Fruit fly (Drosophila melanogaster) whole organism, embryonic: ENCODE measurements around the gene Pfdn2.

Experiments used
- Adf1 ChIP-seq: fragments of 200-800 bp; sonication (Bioruptor generic); IDR thresholded peaks from 2 replicates; pipeline ENCODE4 v1.3.6; 2022; ENCODE audit warnings: missing biosample characterization, missing genetic modification characterization
- Atf6 ChIP-seq: fragments of 200-800 bp; sonication (Bioruptor generic); IDR thresholded peaks from 2 replicates; pipeline ENCODE4 v1.3.6; 2022; ENCODE audit warnings: missing biosample characterization, missing genetic modification characterization
- CG10979 ChIP-seq: fragments of 200-800 bp; sonication (Bioruptor generic); optimal IDR thresholded peaks from 2 replicates; lab custom pipeline; 2018; ENCODE audit warnings: missing biosample characterization, mild to moderate bottlenecking, missing genetic modification characterization, moderate library complexity
- CG1233 ChIP-seq: fragments of 200-800 bp; sonication (Bioruptor generic); optimal IDR thresholded peaks from 4 replicates; lab custom pipeline; 2018; ENCODE audit warnings: missing biosample characterization, mild to moderate bottlenecking, missing genetic modification characterization
- CG12659 ChIP-seq: fragments of 200-800 bp; sonication (Bioruptor generic); optimal IDR thresholded peaks from 3 replicates; lab custom pipeline; 2017; ENCODE audit warnings: mild to moderate bottlenecking, missing biosample characterization, missing genetic modification reagents, missing genetic modification characterization
- CG13123 ChIP-seq: fragments of 200-800 bp; sonication (Bioruptor generic); optimal IDR thresholded peaks from 2 replicates; lab custom pipeline; 2016; ENCODE audit warnings: missing biosample characterization, missing genetic modification characterization
- CG13287 ChIP-seq: fragments of 200-800 bp; sonication (Bioruptor generic); IDR thresholded peaks from 2 replicates; pipeline ENCODE4 v1.3.6; 2022; ENCODE audit warnings: missing biosample characterization, missing genetic modification characterization; ENCODE audit not compliant: partially characterized antibody
- CG16813 ChIP-seq: fragments of 200-800 bp; sonication (Bioruptor generic); IDR thresholded peaks from 3 replicates; pipeline ENCODE4 v1.3.6; 2022; ENCODE audit warnings: missing biosample characterization, missing genetic modification characterization; ENCODE audit not compliant: partially characterized antibody
- CG2889 ChIP-seq: fragments of 200-800 bp; sonication (Bioruptor generic); IDR thresholded peaks from 3 replicates; pipeline ENCODE4 v1.3.6; 2022; ENCODE audit warnings: missing biosample characterization, missing genetic modification characterization
- CG31224 ChIP-seq: fragments of 200-800 bp; sonication (Bioruptor generic); IDR thresholded peaks from 2 replicates; pipeline ENCODE4 v1.3.6; 2022; ENCODE audit warnings: missing biosample characterization, missing genetic modification characterization
- CG3281 ChIP-seq: fragments of 200-800 bp; sonication (Bioruptor generic); optimal IDR thresholded peaks from 3 replicates; lab custom pipeline; 2017; ENCODE audit warnings: missing biosample characterization, mild to moderate bottlenecking, missing genetic modification characterization
- CG42726 ChIP-seq: fragments of 200-800 bp; sonication (Bioruptor generic); IDR thresholded peaks from 2 replicates; pipeline ENCODE4 v1.3.6; 2022; ENCODE audit warnings: missing biosample characterization, missing genetic modification characterization; ENCODE audit not compliant: partially characterized antibody
- CG43689 ChIP-seq: fragments of 200-800 bp; sonication (Bioruptor generic); IDR thresholded peaks from 2 replicates; pipeline ENCODE4 v1.3.6; 2022; ENCODE audit warnings: missing biosample characterization, missing genetic modification characterization
- CG4404 ChIP-seq: fragments of 200-800 bp; sonication (Bioruptor generic); IDR thresholded peaks from 2 replicates; pipeline ENCODE4 v1.3.6; 2022; ENCODE audit warnings: missing biosample characterization, missing genetic modification characterization
- CG5245 ChIP-seq: fragments of 200-800 bp; sonication (Bioruptor generic); optimal IDR thresholded peaks from 3 replicates; lab custom pipeline; 2016; ENCODE audit warnings: missing biosample characterization, missing genetic modification characterization
- CG6854 ChIP-seq: fragments of 200-800 bp; sonication (Bioruptor generic); optimal IDR thresholded peaks from 3 replicates; lab custom pipeline; 2017; ENCODE audit warnings: missing biosample characterization, mild to moderate bottlenecking, missing genetic modification characterization
- CG7745 ChIP-seq: fragments of 200-800 bp; sonication (Bioruptor generic); optimal IDR thresholded peaks from 2 replicates; lab custom pipeline; 2018; ENCODE audit warnings: missing biosample characterization, mild to moderate bottlenecking, missing genetic modification characterization, moderate library complexity
- CG7839 ChIP-seq: fragments of 200-800 bp; sonication (Bioruptor generic); optimal IDR thresholded peaks from 3 replicates; lab custom pipeline; 2018; ENCODE audit warnings: missing biosample characterization, mild to moderate bottlenecking, missing genetic modification characterization, moderate library complexity
- CG7928 ChIP-seq: fragments of 200-800 bp; sonication (Bioruptor generic); optimal IDR thresholded peaks from 2 replicates; lab custom pipeline; 2017; ENCODE audit warnings: missing biosample characterization, mild to moderate bottlenecking, missing genetic modification characterization
- CG9932 ChIP-seq: fragments of 200-800 bp; sonication (Bioruptor generic); IDR thresholded peaks from 2 replicates; pipeline ENCODE4 v1.3.6; 2022; ENCODE audit warnings: missing biosample characterization, missing genetic modification characterization
- E2f2 ChIP-seq: fragments of 200-800 bp; sonication (Bioruptor generic); IDR thresholded peaks from 2 replicates; pipeline ENCODE4 v1.3.6; 2022; ENCODE audit warnings: missing biosample characterization, missing genetic modification characterization
- Ets65A ChIP-seq: fragments of 200-800 bp; sonication (Bioruptor generic); peaks from one replicate; lab custom pipeline; 2016; ENCODE audit warnings: missing biosample characterization, missing genetic modification characterization
- Fer2 ChIP-seq: fragments of 200-800 bp; sonication (Bioruptor generic); optimal IDR thresholded peaks from 2 replicates; lab custom pipeline; 2018; ENCODE audit warnings: missing biosample characterization, mild to moderate bottlenecking, missing genetic modification characterization, moderate library complexity
- HLH54F ChIP-seq: fragments of 200-800 bp; sonication (Bioruptor generic); optimal IDR thresholded peaks from 3 replicates; lab custom pipeline; 2016; ENCODE audit warnings: missing biosample characterization, missing genetic modification characterization
- HmgD ChIP-seq: fragments of 200-800 bp; sonication (Bioruptor generic); optimal IDR thresholded peaks from 3 replicates; lab custom pipeline; 2016; ENCODE audit warnings: missing biosample characterization, missing genetic modification characterization
- HmgZ ChIP-seq: fragments of 200-800 bp; sonication (Bioruptor generic); optimal IDR thresholded peaks from 2 replicates; lab custom pipeline; 2018; ENCODE audit warnings: missing biosample characterization, mild to moderate bottlenecking, missing genetic modification characterization
- Hr39 ChIP-seq: fragments of >200 bp; optimal IDR thresholded peaks from 2 replicates; lab custom pipeline; 2017
- Lim3 ChIP-seq: fragments of 200-800 bp; sonication (Bioruptor generic); IDR thresholded peaks from 2 replicates; pipeline ENCODE4 v1.3.6; 2022; ENCODE audit warnings: missing biosample characterization, missing genetic modification characterization
- Ptx1 ChIP-seq: fragments of 200-800 bp; sonication (Bioruptor generic); IDR thresholded peaks from 2 replicates; pipeline ENCODE4 v1.3.6; 2022; ENCODE audit warnings: missing biosample characterization, missing genetic modification characterization
- Sox102F ChIP-seq: fragments of 200-800 bp; sonication (Bioruptor generic); optimal IDR thresholded peaks from 2 replicates; lab custom pipeline; 2018; ENCODE audit warnings: missing biosample characterization, mild to moderate bottlenecking, missing genetic modification characterization, moderate library complexity
- Xrp1 ChIP-seq: fragments of 200-800 bp; sonication (Bioruptor generic); IDR thresholded peaks from 2 replicates; pipeline ENCODE4 v1.3.6; 2022; ENCODE audit warnings: missing biosample characterization, missing genetic modification characterization
- al ChIP-seq: fragments of 200-800 bp; sonication (Bioruptor generic); IDR thresholded peaks from 2 replicates; pipeline ENCODE4 v1.3.6; 2022; ENCODE audit warnings: missing biosample characterization, missing genetic modification characterization
- bigmax ChIP-seq: fragments of 200-800 bp; sonication (Bioruptor generic); optimal IDR thresholded peaks from 2 replicates; lab custom pipeline; 2018; ENCODE audit warnings: missing biosample characterization, mild to moderate bottlenecking, missing genetic modification characterization
- bowl ChIP-seq: fragments of 200-800 bp; sonication (Bioruptor generic); IDR thresholded peaks from 2 replicates; pipeline ENCODE4 v1.3.6; 2022; ENCODE audit warnings: missing biosample characterization, missing genetic modification characterization
- dati ChIP-seq: fragments of 200-800 bp; sonication (Bioruptor generic); IDR thresholded peaks from 2 replicates; pipeline ENCODE4 v1.3.6; 2022; ENCODE audit warnings: missing biosample characterization, missing genetic modification characterization
- fd96Cb ChIP-seq: fragments of 200-800 bp; sonication (Bioruptor generic); optimal IDR thresholded peaks from 2 replicates; lab custom pipeline; 2018; ENCODE audit warnings: missing biosample characterization, mild to moderate bottlenecking, missing genetic modification characterization, moderate library complexity
- gsb-n ChIP-seq: fragments of 200-800 bp; sonication (Bioruptor generic); optimal IDR thresholded peaks from 3 replicates; lab custom pipeline; 2018; ENCODE audit warnings: missing biosample characterization, mild to moderate bottlenecking, missing genetic modification characterization
- inv ChIP-seq: fragments of 200-800 bp; sonication (Bioruptor generic); IDR thresholded peaks from 2 replicates; pipeline ENCODE4 v1.3.6; 2022; ENCODE audit warnings: missing biosample characterization, missing genetic modification characterization; ENCODE audit not compliant: partially characterized antibody
- oc ChIP-seq: fragments of 200-800 bp; sonication (Bioruptor generic); optimal IDR thresholded peaks from 2 replicates; lab custom pipeline; 2018; ENCODE audit warnings: missing biosample characterization, mild to moderate bottlenecking, missing genetic modification characterization, moderate library complexity
- odd ChIP-seq: fragments of 200-800 bp; sonication (Bioruptor generic); optimal IDR thresholded peaks from 2 replicates; lab custom pipeline; 2017; ENCODE audit warnings: missing biosample characterization, mild to moderate bottlenecking, missing genetic modification characterization
- peb ChIP-seq: fragments of 200-800 bp; sonication (Bioruptor generic); IDR thresholded peaks from 2 replicates; pipeline ENCODE4 v1.3.6; 2022; ENCODE audit warnings: missing biosample characterization, missing genetic modification characterization
- pum ChIP-seq: fragments of 200-800 bp; sonication (Bioruptor generic); optimal IDR thresholded peaks from 2 replicates; lab custom pipeline; 2016; ENCODE audit warnings: missing biosample characterization, missing genetic modification characterization
- sd ChIP-seq: fragments of 200-800 bp; sonication (Bioruptor generic); optimal IDR thresholded peaks from 3 replicates; lab custom pipeline; 2018; ENCODE audit warnings: missing biosample characterization, mild to moderate bottlenecking, missing genetic modification characterization, moderate library complexity
- shn ChIP-seq: fragments of 200-800 bp; sonication (Bioruptor generic); optimal IDR thresholded peaks from 3 replicates; lab custom pipeline; 2016; ENCODE audit warnings: missing biosample characterization, missing genetic modification characterization
- sqz ChIP-seq: fragments of 200-800 bp; sonication (Bioruptor generic); optimal IDR thresholded peaks from 3 replicates; lab custom pipeline; 2018; ENCODE audit warnings: missing biosample characterization, mild to moderate bottlenecking, missing genetic modification characterization
- sr ChIP-seq: fragments of 200-800 bp; sonication (Bioruptor generic); IDR thresholded peaks from 3 replicates; pipeline ENCODE4 v1.3.6; 2022; ENCODE audit warnings: missing biosample characterization, missing genetic modification characterization
- tap ChIP-seq: fragments of 200-800 bp; optimal IDR thresholded peaks from 3 replicates; lab custom pipeline; 2019; ENCODE audit warnings: missing biosample characterization, mild to moderate bottlenecking, missing genetic modification characterization, moderate library complexity
- tna ChIP-seq: fragments of 200-800 bp; sonication (Bioruptor generic); IDR thresholded peaks from 2 replicates; pipeline ENCODE4 v1.3.6; 2022; ENCODE audit warnings: missing biosample characterization, missing genetic modification characterization; ENCODE audit not compliant: partially characterized antibody
- z ChIP-seq: fragments of 200-800 bp; sonication (Bioruptor generic); IDR thresholded peaks from 3 replicates; pipeline ENCODE4 v1.3.6; 2022; ENCODE audit warnings: missing biosample characterization, missing genetic modification characterization
- zen2 ChIP-seq: fragments of 200-800 bp; sonication (Bioruptor generic); IDR thresholded peaks from 3 replicates; pipeline ENCODE4 v1.3.6; 2022; ENCODE audit warnings: missing biosample characterization, missing genetic modification characterization; ENCODE audit not compliant: partially characterized antibody

Pfdn2 gene

DNA sequence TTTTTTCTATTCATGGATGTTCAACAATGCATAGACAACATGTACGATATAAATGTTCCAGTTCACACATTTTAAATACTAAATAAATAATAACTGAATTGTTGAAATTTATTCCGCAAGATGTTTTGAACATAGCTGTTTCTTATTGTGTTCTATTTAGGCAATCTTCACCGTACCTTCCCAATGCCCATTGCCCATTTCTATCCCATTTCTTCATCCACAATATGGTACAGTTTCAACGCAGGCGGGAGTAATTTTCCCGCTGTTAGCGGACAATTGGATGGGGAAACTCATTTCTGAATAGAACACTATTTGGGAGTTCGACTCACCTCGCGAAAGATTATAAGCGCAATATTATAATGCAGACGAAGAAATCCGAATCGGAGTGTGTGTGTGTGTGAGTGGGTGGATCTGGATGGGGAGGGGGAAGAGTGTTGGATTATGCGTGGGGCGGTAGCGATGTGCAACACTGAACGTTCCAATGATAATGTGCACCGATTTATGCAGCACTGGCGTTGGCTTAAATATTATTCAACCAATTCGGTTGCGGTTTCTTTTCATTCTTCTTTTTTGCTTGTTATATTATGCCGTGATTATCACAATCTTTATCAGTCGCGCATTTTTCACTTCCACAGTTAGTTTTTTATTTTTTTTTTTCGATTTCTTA, 17.9 kb upstream of the Pfdn2 start (continued):
- TF ChIP-seq sqz (GFP tag; lab: Kevin White, UChicago) (peak; percentile 56), CG9932 (GFP tag; lab: Robert Waterston, UW) (peak; percentile 53), CG3281 (GFP tag; lab: Kevin White, UChicago) (peak; percentile 35), z (GFP tag; lab: Robert Waterston, UW) (no peak), Xrp1 (GFP tag; lab: Robert Waterston, UW) (peak; percentile 57; the same call in 1 of the 2 replicates), CG5245 (GFP tag; lab: Kevin White, UChicago) (peak; percentile 29), CG7745 (tag; lab: Kevin White, UChicago) (no peak), Lim3 (no peak), CG31224 (GFP tag; lab: Robert Waterston, UW) (no peak), pum (GFP tag; lab: Kevin White, UChicago) (peak; percentile 61), fd96Cb (tag; lab: Kevin White, UChicago) (no peak), CG16813 (GFP tag; lab: Robert Waterston, UW) (0 out of 3 replicates have a peak, but pooled peaks have one; percentile 30), bigmax (GFP tag; lab: Kevin White, UChicago) (no peak), oc (tag; lab: Kevin White, UChicago) (peak; percentile 62), HmgZ (peak; percentile 42), CG42726 (GFP tag; lab: Robert Waterston, UW) (no peak), Adf1 (no peak), CG12659 (peak; percentile 61), peb (GFP tag; lab: Robert Waterston, UW) (0 out of 2 replicates have a peak, but pooled peaks have one; percentile 20), E2f2 (GFP tag; lab: Robert Waterston, UW) (peak; percentile 34; the same call in 1 of the 2 replicates), HLH54F (GFP tag; lab: Kevin White, UChicago) (peak; percentile 72), CG43689 (GFP tag; lab: Robert Waterston, UW) (no peak), sr (peak; percentile 96), CG13287 (GFP tag; lab: Robert Waterston, UW) (no peak; the same call in 1 of the 2 replicates), Ptx1 (GFP tag; lab: Robert Waterston, UW) (peak; percentile 30; the same call in 1 of the 2 replicates), CG7928 (GFP tag; lab: Kevin White, UChicago) (no peak), Fer2 (no peak), CG4404 (GFP tag; lab: Robert Waterston, UW) (0 out of 2 replicates have a peak, but pooled peaks have one; percentile 24), Atf6 (peak; percentile 41; the same call in 1 of the 2 replicates), bowl (GFP tag; lab: Robert Waterston, UW) (no peak), zen2 (no peak), Hr39 (lab: Kevin White, UChicago) (no peak), CG6854 (GFP tag; lab: Kevin White, UChicago) (no peak), gsb-n (tag; lab: Kevin White, UChicago) (peak; percentile 19), HmgD (GFP tag; lab: Kevin White, UChicago) (no peak), al (GFP tag; lab: Robert Waterston, UW) (no peak), sd (tag; lab: Kevin White, UChicago) (peak; percentile 34), tap (no peak), CG1233 (GFP tag; lab: Kevin White, UChicago) (peak; percentile 12), dati (GFP tag; lab: Robert Waterston, UW) (no peak), CG7839 (tag; lab: Kevin White, UChicago) (peak; percentile 43), CG10979 (peak; percentile 23), CG13123 (peak; percentile 17), Sox102F (GFP tag; lab: Kevin White, UChicago) (no peak), tna (no peak), odd (GFP tag; lab: Kevin White, UChicago) (no peak), CG2889 (GFP tag; lab: Robert Waterston, UW) (no peak), shn (peak; percentile 51), Ets65A (GFP tag; lab: Kevin White, UChicago) (peak; percentile 68), inv (GFP tag; lab: Robert Waterston, UW) (no peak)
